Worm (Caenorhabditis elegans): ENCODE results near the gene nhr-226.

- no peak for TF ChIP-seq ama-1 (optimal IDR thresholded peaks at IDR 0.05)
- TF ChIP-seq ama-1 (GFP tag; optimal IDR thresholded peaks at IDR 0.05), result no peak
- no peak for TF ChIP-seq Y53F4B.3 (GFP tag; IDR thresholded peaks at IDR 0.05)
- TF ChIP-seq cebp-2 (GFP tag; IDR thresholded peaks at IDR 0.05), result no peak
- no peak for TF ChIP-seq Y67H2A.10 (GFP tag; conservative IDR thresholded peaks at IDR 0.05)
- no peak for TF ChIP-seq ztf-22 (GFP tag; optimal IDR thresholded peaks at IDR 0.05)
- TF ChIP-seq hlh-12 (tag; optimal IDR thresholded peaks at IDR 0.05), result no peak
- TF ChIP-seq pha-4 (tag; optimal IDR thresholded peaks at IDR 0.05), result no peak
- TF ChIP-seq dpl-1 (GFP tag; optimal IDR thresholded peaks at IDR 0.05), result no peak
- no peak for TF ChIP-seq unc-62 (GFP tag; optimal IDR thresholded peaks at IDR 0.05)
- TF ChIP-seq mes-4 (tag; optimal IDR thresholded peaks at IDR 0.05), result no peak
- no peak for TF ChIP-seq B0261.1 (tag; optimal IDR thresholded peaks at IDR 0.05)
- no peak for TF ChIP-seq ekl-4 (GFP tag; IDR thresholded peaks at IDR 0.05)
- TF ChIP-seq F57A8.1 (GFP tag; optimal IDR thresholded peaks at IDR 0.05), result no peak
- TF ChIP-seq ets-4 (GFP tag; optimal IDR thresholded peaks at IDR 0.05), result no peak
These were observed 16.6 kb upstream of the nhr-226 start, which contains the start of gene nhr-59 for ce11 chrV:2278052-2278451.
